Worm (Caenorhabditis elegans) whole organism, young adult: Measurements from ENCODE around the gene vnut-1.

ENCODE experiments used
- F23B12.7 ChIP-seq: sonication (generic microtip); optimal IDR thresholded peaks from 2 replicates; lab custom pipeline; 2017; ENCODE audit warnings: missing genetic modification characterization, mild to moderate bottlenecking, missing compliant biosample characterization, antibody characterized with exemption, moderate library complexity; ENCODE audit not compliant: insufficient read depth
- F37B4.10 ChIP-seq: fragments of 200-800 bp; sonication (Bioruptor generic); IDR thresholded peaks from 2 replicates; pipeline ENCODE4 v1.3.6; 2022; ENCODE audit warnings: missing genetic modification characterization, missing compliant biosample characterization
- ceh-91 ChIP-seq: fragments of 200-800 bp; sonication (Bioruptor generic); IDR thresholded peaks from 2 replicates; pipeline ENCODE4 v1.3.6; 2022; ENCODE audit warnings: missing genetic modification reagents, missing genetic modification characterization, missing compliant biosample characterization
- ekl-4 ChIP-seq: fragments of 200-800 bp; sonication (Bioruptor generic); IDR thresholded peaks from 2 replicates; pipeline ENCODE4 v1.3.6; 2022; ENCODE audit warnings: missing genetic modification reagents, missing genetic modification characterization, missing compliant biosample characterization
- him-1 ChIP-seq: sonication (generic microtip); optimal IDR thresholded peaks from 2 replicates; lab custom pipeline; 2016; ENCODE audit warnings: missing genotype, missing genetic modification reagents, missing genetic modification characterization, missing compliant biosample characterization
- hmg-1.2 ChIP-seq: fragments of 200-800 bp; sonication (Bioruptor generic); IDR thresholded peaks from 2 replicates; pipeline ENCODE4 v1.3.6; 2022; ENCODE audit warnings: missing genetic modification reagents, missing genetic modification characterization, missing compliant biosample characterization
- lin-40 ChIP-seq: sonication (generic microtip); optimal IDR thresholded peaks from 2 replicates; lab custom pipeline; 2016; ENCODE audit warnings: missing genetic modification characterization, mild to moderate bottlenecking, missing compliant biosample characterization, missing genotype, missing genetic modification reagents
- lin-54 ChIP-seq: fragments of 200-800 bp; sonication (Bioruptor generic); optimal IDR thresholded peaks from 2 replicates; lab custom pipeline; 2018; ENCODE audit warnings: mild to moderate bottlenecking, missing genetic modification characterization, missing compliant biosample characterization
- lir-1 ChIP-seq: fragments of 200-800 bp; sonication (Bioruptor generic); conservative IDR thresholded peaks from 2 replicates; pipeline ENCODE4 v1.3.6; 2022; ENCODE audit warnings: missing genetic modification reagents, missing genetic modification characterization, missing compliant biosample characterization
- lsl-1 ChIP-seq: fragments of 200-800 bp; sonication (Bioruptor generic); optimal IDR thresholded peaks from 2 replicates; lab custom pipeline; 2018; ENCODE audit warnings: mild to moderate bottlenecking, missing genetic modification characterization, moderate library complexity, missing compliant biosample characterization
- madf-3 ChIP-seq: fragments of 200-800 bp; sonication (Bioruptor generic); IDR thresholded peaks from 2 replicates; pipeline ENCODE4 v1.3.6; 2022; ENCODE audit warnings: missing genetic modification reagents, missing genetic modification characterization, missing compliant biosample characterization
- unc-130 ChIP-seq: sonication (generic microtip); optimal IDR thresholded peaks from 2 replicates; lab custom pipeline; 2016; ENCODE audit warnings: missing genetic modification reagents, missing genetic modification characterization, missing compliant biosample characterization
- unc-62 ChIP-seq: fragments of 150-350 bp; optimal IDR thresholded peaks from 2 replicates; lab custom pipeline; 2014; ENCODE audit warnings: missing biosample characterization, missing genetic modification reagents, missing genetic modification characterization

- TF ChIP-seq unc-62 (GFP tag; lab: Kevin White, UChicago) (no peak), lsl-1 (GFP tag; lab: Kevin White, UChicago) (no peak), unc-130 (no peak), madf-3 (GFP tag; lab: Robert Waterston, UW) (no peak), ekl-4 (GFP tag; lab: Robert Waterston, UW) (no peak), F23B12.7 (no peak), lin-54 (GFP tag; lab: Kevin White, UChicago) (no peak), lin-40 (tag; lab: Kevin White, UChicago) (no peak), ceh-91 (GFP tag; lab: Robert Waterston, UW) (no peak), hmg-1.2 (no peak), F37B4.10 (GFP tag; lab: Robert Waterston, UW) (no peak), him-1 (tag; lab: Kevin White, UChicago) (no peak), lir-1 (GFP tag; lab: Robert Waterston, UW) (no peak)
Observed at ce11 chrII:14451934-14452333, 37.7 kb upstream of the vnut-1 start.
